Worm (Caenorhabditis elegans): ENCODE measurements around the gene bbs-2.

- TF ChIP-seq him-1 (tag; optimal IDR thresholded peaks at IDR 0.05) (no peak), dao-5 (tag; optimal IDR thresholded peaks at IDR 0.05) (no peak)
Measured at ce11 chrIV:7931873-7932272, 2.0 kb upstream of the bbs-2 start.
